Comparison of ENCODE assay signal across 1 fruit fly cellular context in genomic region chr3R:8477361-8478007, dm6.
TF ChIP-seq lines count a peak whose summit lies in the region.

Gene CG45263, minus strand, starts transcription at chr3R:8477617.

TF ChIP-seq in whole organism, embryonic, 481 proteins besides CTCF, POLR2A, EP300 and RAD21 (continued from another document):
- TF ChIP-seq NC2β (GFP tag; optimal IDR thresholded peaks at IDR 0.05; lab: Kevin White, UChicago) (peak; percentile 26), CG2875 (GFP tag; optimal IDR thresholded peaks at IDR 0.05; lab: Kevin White, UChicago) (no peak), CG1603 (tag; optimal IDR thresholded peaks at IDR 0.05; lab: Kevin White, UChicago) (peak; percentile 31), D19A (tag; optimal IDR thresholded peaks at IDR 0.05; lab: Kevin White, UChicago) (peak; percentile 93), Med (GFP tag; lab: Kevin White, UChicago) (peak; percentile 83), amos (GFP tag; IDR thresholded peaks at IDR 0.05; lab: Robert Waterston, UW; ENCODE audit: partially characterized antibody) (0 out of 2 replicates have a peak, but pooled peaks have one; percentile 24), ci (GFP tag; IDR thresholded peaks at IDR 0.05; lab: Robert Waterston, UW) (peak; percentile 39; the same call in 1 of the 3 replicates), CG42726 (GFP tag; IDR thresholded peaks at IDR 0.05; lab: Robert Waterston, UW; ENCODE audit: partially characterized antibody) (peak; percentile 58; the same call in 1 of the 2 replicates), nerfin-1 (tag; optimal IDR thresholded peaks at IDR 0.05; lab: Kevin White, UChicago) (peak; percentile 17), Scr (GFP tag; IDR thresholded peaks at IDR 0.05; lab: Robert Waterston, UW; ENCODE audit: partially characterized antibody) (peak; percentile 42; the same call in 1 of the 2 replicates), z (GFP tag; IDR thresholded peaks at IDR 0.05; lab: Robert Waterston, UW) (peak; percentile 94), Awh (GFP tag; IDR thresholded peaks at IDR 0.05; lab: Robert Waterston, UW) (0 out of 2 replicates have a peak, but pooled peaks have one; percentile 27), tll (GFP tag; optimal IDR thresholded peaks at IDR 0.05; lab: Kevin White, UChicago) (peak in 1 of 2 experiments; percentile 47), sens (GFP tag; lab: Kevin White, UChicago) (peak; percentile 79), HLH4C (GFP tag; IDR thresholded peaks at IDR 0.05; lab: Robert Waterston, UW; ENCODE audit: partially characterized antibody) (peak; percentile 25; the same call in 1 of the 3 replicates), Dip2 (GFP tag; IDR thresholded peaks at IDR 0.05; lab: Robert Waterston, UW) (no peak), Dll (GFP tag; IDR thresholded peaks at IDR 0.05; lab: Robert Waterston, UW; ENCODE audit: partially characterized antibody) (peak; percentile 18; the same call in 1 of the 4 replicates), Deaf1 (tag; optimal IDR thresholded peaks at IDR 0.05; lab: Kevin White, UChicago) (peak; percentile 98), zf30C (GFP tag; optimal IDR thresholded peaks at IDR 0.05; lab: Kevin White, UChicago) (peak; percentile 12), Drgx (GFP tag; IDR thresholded peaks at IDR 0.05; lab: Robert Waterston, UW) (peak; percentile 37; the same call in 1 of the 2 replicates), CG3995 (GFP tag; optimal IDR thresholded peaks at IDR 0.05; lab: Kevin White, UChicago) (peak; percentile 96), CG11723 (GFP tag; optimal IDR thresholded peaks at IDR 0.05; lab: Kevin White, UChicago) (no peak), CG9727 (GFP tag; optimal IDR thresholded peaks at IDR 0.05; lab: Kevin White, UChicago) (peak; percentile 6), CG31441 (GFP tag; IDR thresholded peaks at IDR 0.05; lab: Robert Waterston, UW) (peak; percentile 95), CG12659 (GFP tag; optimal IDR thresholded peaks at IDR 0.05; lab: Kevin White, UChicago) (no peak), Bgb (GFP tag; IDR thresholded peaks at IDR 0.05; lab: Robert Waterston, UW; ENCODE audit: partially characterized antibody) (peak; percentile 44; the same call in 1 of the 2 replicates), CG15601 (tag; optimal IDR thresholded peaks at IDR 0.05; lab: Kevin White, UChicago) (no peak), pfk (GFP tag; optimal IDR thresholded peaks at IDR 0.05; lab: Kevin White, UChicago) (peak; percentile 72), CG5180 (GFP tag; optimal IDR thresholded peaks at IDR 0.05; lab: Kevin White, UChicago) (peak; percentile 98), CG34422 (GFP tag; IDR thresholded peaks at IDR 0.05; lab: Robert Waterston, UW) (no peak), CG15479 (GFP tag; optimal IDR thresholded peaks at IDR 0.05; lab: Kevin White, UChicago) (peak; percentile 27), Opbp (GFP tag; IDR thresholded peaks at IDR 0.05; lab: Robert Waterston, UW; ENCODE audit: partially characterized antibody) (peak; percentile 49; the same call in 1 of the 3 replicates), CG4707 (GFP tag; optimal IDR thresholded peaks at IDR 0.05; lab: Kevin White, UChicago) (no peak), Hr78 (GFP tag; optimal IDR thresholded peaks at IDR 0.05; lab: Kevin White, UChicago) (peak in 1 of 2 experiments; percentile 88), CG11504 (tag; optimal IDR thresholded peaks at IDR 0.05; lab: Kevin White, UChicago) (peak; percentile 99), CG17829 (tag; optimal IDR thresholded peaks at IDR 0.05; lab: Kevin White, UChicago) (peak; percentile 27), bigmax (GFP tag; optimal IDR thresholded peaks at IDR 0.05; lab: Kevin White, UChicago) (no peak), chm (GFP tag; IDR thresholded peaks at IDR 0.05; lab: Robert Waterston, UW) (0 out of 2 replicates have a peak, but pooled peaks have one; percentile 28), HmgD (GFP tag; optimal IDR thresholded peaks at IDR 0.05; lab: Kevin White, UChicago) (peak; percentile 12), zen2 (GFP tag; IDR thresholded peaks at IDR 0.05; lab: Robert Waterston, UW; ENCODE audit: partially characterized antibody) (peak; percentile 58; the same call in 2 of the 3 replicates), Nf-YB (GFP tag; optimal IDR thresholded peaks at IDR 0.05; lab: Kevin White, UChicago) (no peak), nerfin-2 (GFP tag; IDR thresholded peaks at IDR 0.05; lab: Robert Waterston, UW; ENCODE audit: partially characterized antibody) (peak; percentile 28; the same call in 1 of the 2 replicates), insv (GFP tag; optimal IDR thresholded peaks at IDR 0.05; lab: Kevin White, UChicago) (peak in 1 of 2 experiments; percentile 7), jing (GFP tag; optimal IDR thresholded peaks at IDR 0.05; lab: Kevin White, UChicago) (peak; percentile 27), bbx (GFP tag; IDR thresholded peaks at IDR 0.05; lab: Robert Waterston, UW; ENCODE audit: partially characterized antibody) (peak; percentile 52), CG2712 (tag; optimal IDR thresholded peaks at IDR 0.05; lab: Kevin White, UChicago) (peak; percentile 16), HLHmδ (GFP tag; optimal IDR thresholded peaks at IDR 0.05; lab: Kevin White, UChicago) (peak; percentile 28), Jarid2 (GFP tag; optimal IDR thresholded peaks at IDR 0.05; lab: Kevin White, UChicago) (peak; percentile 97)
TF ChIP-seq in whole organism, embryonic: peak in this region for 49.
